Fruit fly (Drosophila melanogaster) whole organism, embryonic: Measurements from ENCODE around the gene Ykt6.

Source experiments
- Asciz ChIP-seq: fragments of 200-800 bp; sonication (Bioruptor generic); optimal IDR thresholded peaks from 2 replicates; lab custom pipeline; 2017; ENCODE audit warnings: missing biosample characterization, mild to moderate bottlenecking, missing genetic modification characterization, missing genetic modification reagents
- B-H1 ChIP-seq: fragments of 200-800 bp; sonication (Bioruptor generic); IDR thresholded peaks from 3 replicates; pipeline ENCODE4 v1.3.6; 2022; ENCODE audit warnings: missing biosample characterization, missing genetic modification characterization
- CG11504 ChIP-seq: fragments of 200-800 bp; sonication (Bioruptor generic); optimal IDR thresholded peaks from 3 replicates; lab custom pipeline; 2019; ENCODE audit warnings: missing biosample characterization, mild to moderate bottlenecking, missing genetic modification characterization, moderate library complexity
- CG1603 ChIP-seq: fragments of 200-800 bp; sonication (Bioruptor generic); optimal IDR thresholded peaks from 2 replicates; lab custom pipeline; 2019; ENCODE audit warnings: missing biosample characterization, mild to moderate bottlenecking, missing genetic modification characterization, moderate library complexity
- CG17186 ChIP-seq: fragments of 200-800 bp; sonication (Bioruptor generic); optimal IDR thresholded peaks from 3 replicates; lab custom pipeline; 2017; ENCODE audit warnings: missing biosample characterization, missing genetic modification reagents, missing genetic modification characterization
- CG31365 ChIP-seq: fragments of 200-800 bp; sonication (Bioruptor generic); optimal IDR thresholded peaks from 2 replicates; lab custom pipeline; 2018; ENCODE audit warnings: missing biosample characterization, mild to moderate bottlenecking, missing genetic modification characterization
- CG31388 ChIP-seq: fragments of 200-800 bp; sonication (Bioruptor generic); optimal IDR thresholded peaks from 2 replicates; lab custom pipeline; 2016; ENCODE audit warnings: missing biosample characterization, missing genetic modification characterization
- CG32532 ChIP-seq: fragments of 200-800 bp; sonication (Bioruptor generic); IDR thresholded peaks from 2 replicates; pipeline ENCODE4 v1.3.6; 2022; ENCODE audit warnings: missing biosample characterization, missing genetic modification characterization
- CG4617 ChIP-seq: fragments of 200-800 bp; sonication (Bioruptor generic); optimal IDR thresholded peaks from 3 replicates; lab custom pipeline; 2016; ENCODE audit warnings: missing biosample characterization, missing genetic modification characterization, borderline replicate concordance
- CG7357 ChIP-seq: fragments of 200-800 bp; sonication (Bioruptor generic); IDR thresholded peaks from 3 replicates; pipeline ENCODE4 v1.3.6; 2022; ENCODE audit warnings: missing biosample characterization, missing genetic modification characterization
- CG7786 ChIP-seq: fragments of 200-800 bp; sonication (Bioruptor generic); optimal IDR thresholded peaks from 2 replicates; lab custom pipeline; 2016; ENCODE audit warnings: missing biosample characterization, missing genetic modification characterization
- CG7839 ChIP-seq: fragments of 200-800 bp; sonication (Bioruptor generic); optimal IDR thresholded peaks from 3 replicates; lab custom pipeline; 2018; ENCODE audit warnings: missing biosample characterization, mild to moderate bottlenecking, missing genetic modification characterization, moderate library complexity
- CG7963 ChIP-seq: fragments of 200-800 bp; sonication (Bioruptor generic); IDR thresholded peaks from 3 replicates; pipeline ENCODE4 v1.3.6; 2022; ENCODE audit warnings: missing biosample characterization, missing genetic modification characterization; ENCODE audit not compliant: partially characterized antibody
- CoRest ChIP-seq: fragments of 200-800 bp; sonication (Bioruptor generic); optimal IDR thresholded peaks from 3 replicates; lab custom pipeline; 2018; ENCODE audit warnings: missing biosample characterization, mild to moderate bottlenecking, missing genetic modification characterization, moderate library complexity
- HLH54F ChIP-seq: fragments of 200-800 bp; sonication (Bioruptor generic); optimal IDR thresholded peaks from 3 replicates; lab custom pipeline; 2016; ENCODE audit warnings: missing biosample characterization, missing genetic modification characterization
- HmgZ ChIP-seq: fragments of 200-800 bp; sonication (Bioruptor generic); optimal IDR thresholded peaks from 2 replicates; lab custom pipeline; 2018; ENCODE audit warnings: missing biosample characterization, mild to moderate bottlenecking, missing genetic modification characterization
- Hmr ChIP-seq: fragments of 200-800 bp; sonication (Bioruptor generic); optimal IDR thresholded peaks from 3 replicates; lab custom pipeline; 2017; ENCODE audit warnings: mild to moderate bottlenecking, missing biosample characterization, missing genetic modification reagents, missing genetic modification characterization
- MBD-R2 ChIP-seq: fragments of 200-800 bp; sonication (Bioruptor generic); IDR thresholded peaks from 2 replicates; pipeline ENCODE4 v1.3.6; 2022; ENCODE audit warnings: missing biosample characterization, missing genetic modification characterization
- Mad ChIP-seq: fragments of 200-800 bp; sonication (Bioruptor generic); optimal IDR thresholded peaks from 2 replicates; lab custom pipeline; 2016; ENCODE audit warnings: missing biosample characterization, missing genetic modification characterization
- Meics ChIP-seq: fragments of 200-800 bp; sonication (Bioruptor generic); optimal IDR thresholded peaks from 2 replicates; lab custom pipeline; 2017; ENCODE audit warnings: missing biosample characterization, mild to moderate bottlenecking, missing genetic modification characterization
- Sin3A ChIP-seq: fragments of >200 bp; optimal IDR thresholded peaks from 2 replicates; lab custom pipeline; 2018
- Sry-β ChIP-seq: fragments of 200-800 bp; sonication (Bioruptor generic); optimal IDR thresholded peaks from 2 replicates; lab custom pipeline; 2018; ENCODE audit warnings: missing biosample characterization, mild to moderate bottlenecking, missing genetic modification characterization, moderate library complexity
- TFAM ChIP-seq: fragments of 200-800 bp; sonication (Bioruptor generic); optimal IDR thresholded peaks from 2 replicates; lab custom pipeline; 2017; ENCODE audit warnings: missing biosample characterization, missing genetic modification characterization, inconsistent platforms
- YL-1 ChIP-seq: fragments of 200-800 bp; sonication (Bioruptor generic); optimal IDR thresholded peaks from 3 replicates; lab custom pipeline; 2017; ENCODE audit warnings: missing biosample characterization, mild to moderate bottlenecking, missing genetic modification characterization
- al ChIP-seq: fragments of 200-800 bp; sonication (Bioruptor generic); IDR thresholded peaks from 2 replicates; pipeline ENCODE4 v1.3.6; 2022; ENCODE audit warnings: missing biosample characterization, missing genetic modification characterization
- cato ChIP-seq: fragments of 200-800 bp; sonication (Bioruptor generic); optimal IDR thresholded peaks from 2 replicates; lab custom pipeline; 2016; ENCODE audit warnings: missing biosample characterization, missing genetic modification characterization, borderline replicate concordance
- chm ChIP-seq: fragments of 200-800 bp; sonication (Bioruptor generic); IDR thresholded peaks from 2 replicates; pipeline ENCODE4 v1.3.6; 2022; ENCODE audit warnings: missing biosample characterization, missing genetic modification characterization
- esg ChIP-seq: fragments of 200-800 bp; sonication (Bioruptor generic); conservative IDR thresholded peaks from 2 replicates; pipeline ENCODE4 v1.3.6; 2022; ENCODE audit warnings: missing biosample characterization, missing genetic modification characterization
- grau ChIP-seq: fragments of 200-800 bp; optimal IDR thresholded peaks from 3 replicates; lab custom pipeline; 2019; ENCODE audit warnings: missing biosample characterization, mild to moderate bottlenecking, missing genetic modification characterization, moderate library complexity
- klu ChIP-seq: fragments of 200-800 bp; sonication (Bioruptor generic); IDR thresholded peaks from 2 replicates; pipeline ENCODE4 v1.3.6; 2022; ENCODE audit warnings: missing biosample characterization, missing genetic modification characterization
- lola ChIP-seq, 3 experiments: fragments of >200 bp in 2 of 3; fragments of 200-800 bp in 1 of 3; sonication (Bioruptor generic) in 1 of 3; optimal IDR thresholded peaks; 2 replicates each; lab custom pipeline; 2017 to 2019; ENCODE audit warnings: missing biosample characterization in 3 of 3, missing genetic modification characterization in 3 of 3, mild to moderate bottlenecking in 1 of 3, moderate library complexity in 1 of 3
- otp ChIP-seq: fragments of 200-800 bp; sonication (Bioruptor generic); IDR thresholded peaks from 3 replicates; pipeline ENCODE4, ENCODE4 v1.3.6; 2022; ENCODE audit warnings: missing biosample characterization, missing genetic modification characterization
- peb ChIP-seq: fragments of 200-800 bp; sonication (Bioruptor generic); IDR thresholded peaks from 2 replicates; pipeline ENCODE4 v1.3.6; 2022; ENCODE audit warnings: missing biosample characterization, missing genetic modification characterization
- pho ChIP-seq: fragments of 200-800 bp; sonication (Bioruptor generic); optimal IDR thresholded peaks from 2 replicates; lab custom pipeline; 2016; ENCODE audit warnings: missing biosample characterization, missing genetic modification characterization
- schlank ChIP-seq: fragments of 200-800 bp; sonication (Bioruptor generic); optimal IDR thresholded peaks from 2 replicates; lab custom pipeline; 2018; ENCODE audit warnings: missing biosample characterization, mild to moderate bottlenecking, missing genetic modification characterization
- sob ChIP-seq: fragments of 200-800 bp; sonication (Bioruptor generic); IDR thresholded peaks from 2 replicates; pipeline ENCODE4 v1.3.6; 2022; ENCODE audit warnings: missing biosample characterization, missing genetic modification characterization
- tio ChIP-seq: fragments of 200-800 bp; sonication (Bioruptor generic); optimal IDR thresholded peaks from 2 replicates; lab custom pipeline; 2017; ENCODE audit warnings: missing biosample characterization, missing genetic modification characterization, inconsistent platforms
- trh ChIP-seq: fragments of 200-800 bp; sonication (Bioruptor generic); optimal IDR thresholded peaks from 2 replicates; lab custom pipeline; 2016; ENCODE audit warnings: missing biosample characterization, missing genetic modification characterization
- vnd ChIP-seq: fragments of 200-800 bp; sonication (Bioruptor generic); IDR thresholded peaks from 3 replicates; pipeline ENCODE4 v1.3.6; 2022; ENCODE audit warnings: missing biosample characterization, missing genetic modification characterization; ENCODE audit not compliant: partially characterized antibody

Ykt6 gene

dm6 chrX:7888386-7889024 is 31.7 kb upstream of the Ykt6 start, which contains the start of gene Acat1 (continued):
- TF ChIP-seq CG11504 (tag; lab: Kevin White, UChicago) (no peak), CG31365 (tag; lab: Kevin White, UChicago) (no peak), YL-1 (GFP tag; lab: Kevin White, UChicago) (peak; percentile 65), sob (GFP tag; lab: Robert Waterston, UW) (peak; percentile 53; the same call in 1 of the 2 replicates), schlank (no peak), Hmr (GFP tag; lab: Kevin White, UChicago) (peak; percentile 59), esg (GFP tag; lab: Robert Waterston, UW) (peak; percentile 28; the same call in 1 of the 2 replicates), otp (peak; percentile 50; the same call in 1 of the 3 replicates), CG17186 (GFP tag; lab: Kevin White, UChicago) (peak; percentile 22), peb (GFP tag; lab: Robert Waterston, UW) (no peak), Mad (GFP tag; lab: Kevin White, UChicago) (no peak), klu (GFP tag; lab: Robert Waterston, UW) (peak; percentile 32; the same call in 1 of the 2 replicates), CG31388 (GFP tag; lab: Kevin White, UChicago) (no peak), MBD-R2 (GFP tag; lab: Robert Waterston, UW) (peak; percentile 60; the same call in 1 of the 2 replicates), CG4617 (GFP tag; lab: Kevin White, UChicago) (no peak), HLH54F (GFP tag; lab: Kevin White, UChicago) (peak; percentile 48), Meics (GFP tag; lab: Kevin White, UChicago) (peak; percentile 52), CG7963 (GFP tag; lab: Robert Waterston, UW) (no peak), CG32532 (GFP tag; lab: Robert Waterston, UW) (peak; percentile 72), TFAM (GFP tag; lab: Kevin White, UChicago) (no peak), tio (GFP tag; lab: Kevin White, UChicago) (peak; percentile 40), CG7357 (GFP tag; lab: Robert Waterston, UW) (no peak), B-H1 (no peak), vnd (GFP tag; lab: Robert Waterston, UW) (no peak), CG1603 (tag; lab: Kevin White, UChicago) (no peak), chm (no peak), grau (tag; lab: Kevin White, UChicago) (peak; percentile 41), cato (GFP tag; lab: Kevin White, UChicago) (peak; percentile 12), Asciz (GFP tag; lab: Kevin White, UChicago) (peak; percentile 56), CoRest (tag; lab: Kevin White, UChicago) (peak; percentile 37), CG7786 (GFP tag; lab: Kevin White, UChicago) (peak; percentile 40), pho (GFP tag; lab: Kevin White, UChicago) (peak; percentile 40), lola (GFP tag; optimal IDR thresholded peaks at IDR 0.05; lab: Kevin White, UChicago) (peak in 1 of 3 experiments; percentile 30), trh (GFP tag; lab: Kevin White, UChicago) (no peak), al (GFP tag; lab: Robert Waterston, UW) (peak; percentile 7; the same call in 1 of the 2 replicates), Sin3A (no peak), HmgZ (peak; percentile 34), Sry-β (GFP tag; lab: Kevin White, UChicago) (peak; percentile 49), CG7839 (tag; lab: Kevin White, UChicago) (no peak)
- TF ChIP-seq, all 482 proteins: peak for 239
